Fruit fly (Drosophila melanogaster): ENCODE results near the gene CG17261.

CG17261 gene

DNA sequence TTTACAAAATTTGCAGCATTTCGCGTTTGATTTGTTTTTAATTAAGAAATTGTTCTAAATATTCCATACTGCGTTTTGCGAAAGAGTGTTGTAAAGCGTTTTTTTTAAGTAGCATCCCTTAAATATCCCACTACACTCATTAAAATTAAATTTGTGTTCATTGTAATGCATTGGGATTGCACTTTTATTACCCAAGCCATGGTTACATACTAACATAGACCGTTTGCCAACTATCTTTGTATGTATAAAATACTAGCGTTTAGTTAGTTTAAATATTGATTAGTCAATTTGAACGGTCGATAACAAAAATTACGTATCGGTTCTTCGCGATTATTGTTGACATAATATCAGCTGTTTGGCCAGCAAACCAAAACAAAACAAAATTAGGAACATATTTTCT lies 2.6 kb upstream of the CG17261 start, which contains the start of the genes cnir and CG17221 (continued):
- TF ChIP-seq MTF-1 (GFP tag; optimal IDR thresholded peaks at IDR 0.05; ENCODE audit: borderline replicate concordance) (no peak), Atf6 (GFP tag; IDR thresholded peaks at IDR 0.05) (peak; percentile 50; the same call in 1 of the 2 replicates), BtbVII (GFP tag; optimal IDR thresholded peaks at IDR 0.05) (peak; percentile 32), CG1647 (GFP tag; optimal IDR thresholded peaks at IDR 0.05) (peak; percentile 19), cwo (GFP tag; optimal IDR thresholded peaks at IDR 0.05) (peak; percentile 16), CG2120 (GFP tag; optimal IDR thresholded peaks at IDR 0.05) (peak; percentile 87), MBD-R2 (GFP tag; IDR thresholded peaks at IDR 0.05) (peak; percentile 65), dmrt99B (tag; optimal IDR thresholded peaks at IDR 0.05) (peak; percentile 51), NFAT (GFP tag; IDR thresholded peaks at IDR 0.05) (peak; percentile 47; the same call in 1 of the 2 replicates), Sry-β (GFP tag; optimal IDR thresholded peaks at IDR 0.05) (no peak), CG12155 (GFP tag; optimal IDR thresholded peaks at IDR 0.05) (peak; percentile 71), lola (GFP tag; optimal IDR thresholded peaks at IDR 0.05) (peak in 1 of 3 experiments; percentile 60), CG9727 (GFP tag; optimal IDR thresholded peaks at IDR 0.05) (peak; percentile 56), CG17829 (tag; optimal IDR thresholded peaks at IDR 0.05) (peak; percentile 68), CG9876 (GFP tag; optimal IDR thresholded peaks at IDR 0.05) (no peak), CG9437 (GFP tag; optimal IDR thresholded peaks at IDR 0.05) (peak; percentile 73), h (optimal IDR thresholded peaks at IDR 0.05) (no peak), otp (GFP tag; IDR thresholded peaks at IDR 0.05) (peak; percentile 28; the same call in 1 of the 3 replicates), GATAe (GFP tag; conservative IDR thresholded peaks at IDR 0.05) (no peak), bcd (GFP tag; optimal IDR thresholded peaks at IDR 0.05) (peak; percentile 51), fd64A (GFP tag; optimal IDR thresholded peaks at IDR 0.05) (no peak), CG1792 (GFP tag; optimal IDR thresholded peaks at IDR 0.05) (no peak), CG30403 (GFP tag; optimal IDR thresholded peaks at IDR 0.05) (peak; percentile 78), ham (GFP tag; IDR thresholded peaks at IDR 0.05) (no peak), CG3838 (GFP tag; optimal IDR thresholded peaks at IDR 0.05) (peak; percentile 43), CG34376 (GFP tag; optimal IDR thresholded peaks at IDR 0.05) (peak; percentile 59), CG14965 (GFP tag; optimal IDR thresholded peaks at IDR 0.05; ENCODE audit: borderline replicate concordance) (no peak), NK7.1 (GFP tag; optimal IDR thresholded peaks at IDR 0.05) (peak; percentile 54), sd (tag; optimal IDR thresholded peaks at IDR 0.05) (peak; percentile 23), dpn (GFP tag; optimal IDR thresholded peaks at IDR 0.05) (peak; percentile 70 to 76), CG17912 (GFP tag; optimal IDR thresholded peaks at IDR 0.05) (peak; percentile 1), CG1602 (GFP tag; optimal IDR thresholded peaks at IDR 0.05) (peak; percentile 40), da (GFP tag; optimal IDR thresholded peaks at IDR 0.05) (peak; percentile 6), pita (GFP tag; optimal IDR thresholded peaks at IDR 0.05) (no peak), Dip3 (GFP tag; optimal IDR thresholded peaks at IDR 0.05) (peak; percentile 70), CG14667 (GFP tag; IDR thresholded peaks at IDR 0.05) (no peak), CG10462 (GFP tag; optimal IDR thresholded peaks at IDR 0.05) (peak; percentile 61), CG1233 (GFP tag; optimal IDR thresholded peaks at IDR 0.05) (peak; percentile 60), dan (GFP tag; IDR thresholded peaks at IDR 0.05) (no peak), Gsc (GFP tag; IDR thresholded peaks at IDR 0.05) (no peak), CG7786 (GFP tag; optimal IDR thresholded peaks at IDR 0.05) (peak; percentile 49), fd3F (GFP tag; optimal IDR thresholded peaks at IDR 0.05) (peak; percentile 58), sisA (GFP tag; IDR thresholded peaks at IDR 0.05) (no peak; the same call in 1 of the 2 replicates), CG14710 (tag; optimal IDR thresholded peaks at IDR 0.05) (peak; percentile 78), CG3726 (GFP tag; IDR thresholded peaks at IDR 0.05) (no peak), nau (GFP tag; optimal IDR thresholded peaks at IDR 0.05) (no peak), slp2 (GFP tag; optimal IDR thresholded peaks at IDR 0.05) (peak; percentile 66), Eip74EF (GFP tag; optimal IDR thresholded peaks at IDR 0.05) (peak in 1 of 2 experiments; percentile 12), Camta (GFP tag; optimal IDR thresholded peaks at IDR 0.05) (peak; percentile 60), CG4730 (GFP tag; IDR thresholded peaks at IDR 0.05) (no peak)
